Worm (Caenorhabditis elegans): ENCODE data around the gene cyp-13A4.

ce11 chrII:9778495-9778894 is 19.0 kb downstream of the cyp-13A4 start:
- TF ChIP-seq ama-1 (optimal IDR thresholded peaks at IDR 0.05) (no peak), pes-1 (GFP tag; IDR thresholded peaks at IDR 0.05) (no peak), B0310.2 (tag; optimal IDR thresholded peaks at IDR 0.05) (no peak), sea-1 (GFP tag; conservative IDR thresholded peaks at IDR 0.05) (no peak), tbx-11 (GFP tag; IDR thresholded peaks at IDR 0.05) (no peak), F13C5.2 (tag; optimal IDR thresholded peaks at IDR 0.05) (no peak), tra-4 (tag; optimal IDR thresholded peaks at IDR 0.05) (no peak), flt-1 (GFP tag; IDR thresholded peaks at IDR 0.05) (no peak), tbx-37 (GFP tag; conservative IDR thresholded peaks at IDR 0.05) (no peak), hmg-4 (GFP tag; optimal IDR thresholded peaks at IDR 0.05) (no peak), scrt-1 (GFP tag; IDR thresholded peaks at IDR 0.05) (no peak), ceh-13 (GFP tag; optimal IDR thresholded peaks at IDR 0.05) (no peak), aly-1 (tag; optimal IDR thresholded peaks at IDR 0.05) (no peak)

Measured in whole organism, early embryonic.